Worm (Caenorhabditis elegans): ENCODE measurements around the gene K06H7.8.

The K06H7.8 gene

DNA sequence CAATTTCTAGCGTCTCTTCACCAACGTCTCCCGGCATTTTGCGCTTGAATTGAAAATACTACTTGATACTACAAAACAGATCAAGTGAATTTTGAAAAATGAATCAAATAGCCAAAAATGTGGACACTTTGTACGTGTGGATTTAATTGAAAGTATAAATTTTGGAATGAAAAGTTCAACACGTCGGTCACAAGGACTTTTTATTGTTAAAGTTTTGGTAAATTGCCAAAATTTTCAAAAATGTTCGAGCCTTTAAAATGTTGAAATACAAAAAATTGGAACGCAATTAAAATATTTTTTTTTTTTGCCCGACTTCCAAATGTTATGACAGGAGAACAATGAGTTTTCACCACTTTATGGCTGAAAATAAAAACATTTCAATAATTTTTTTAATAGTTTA, at the start of gene K06H7.8:
K06H7.8 (minus strand) TSS at position 101 of the 400 bp plus-strand sequence.
- no peak for TF ChIP-seq fax-1 (tag; optimal IDR thresholded peaks at IDR 0.05)

DNA sequence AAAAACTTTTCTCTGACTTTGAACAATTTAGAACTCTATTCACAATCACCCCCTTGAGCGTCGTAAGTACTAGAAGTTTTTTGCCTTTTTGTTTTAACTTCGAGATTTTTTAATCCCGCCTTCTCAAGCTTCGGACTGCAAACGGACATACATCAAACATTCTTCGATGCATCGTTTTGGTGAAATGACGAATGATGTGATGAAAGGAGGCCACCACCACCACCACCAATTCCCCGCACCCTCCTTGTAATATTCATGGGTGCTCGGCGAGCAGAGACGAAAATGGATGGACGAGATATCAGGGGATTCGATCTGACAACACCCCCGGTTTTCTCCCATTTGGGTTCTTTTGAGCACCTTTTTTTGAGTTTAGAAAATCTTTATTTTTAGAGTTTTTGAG, 48.0 kb upstream of the K06H7.8 start:
- TF ChIP-seq pax-1 (tag; optimal IDR thresholded peaks at IDR 0.05) (no peak), elt-2 (tag; optimal IDR thresholded peaks at IDR 0.05) (no peak), sdc-2 (tag; optimal IDR thresholded peaks at IDR 0.05) (no peak), ceh-6 (GFP tag; optimal IDR thresholded peaks at IDR 0.05) (no peak), pag-3 (tag; optimal IDR thresholded peaks at IDR 0.05; ENCODE audit: borderline replicate concordance) (no peak), zip-5 (tag; optimal IDR thresholded peaks at IDR 0.05) (no peak)

DNA sequence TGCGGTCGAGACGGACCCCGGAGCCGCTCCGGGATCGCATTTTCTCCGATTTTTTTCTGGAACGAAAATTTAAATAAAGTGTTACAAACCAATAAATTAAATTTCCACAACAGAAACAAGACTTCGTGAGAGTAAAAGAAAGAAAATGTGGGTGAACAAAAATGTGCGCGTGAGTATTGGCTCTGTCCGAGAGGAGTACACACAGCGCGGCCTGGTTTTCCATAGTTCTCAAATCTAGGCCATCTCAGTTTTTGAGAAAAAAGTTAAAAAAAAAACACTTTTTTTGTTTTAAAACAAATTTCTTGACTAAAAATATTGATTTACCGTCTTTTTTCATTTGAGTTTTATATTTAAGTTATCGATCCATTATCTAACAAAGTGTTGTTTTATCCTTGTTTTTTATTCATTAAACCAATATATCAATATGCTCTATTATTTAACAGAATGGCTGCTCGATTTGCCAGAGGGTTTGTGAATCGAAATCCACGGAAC, 46.6 kb upstream of the K06H7.8 start, which contains the start of the genes C14B9.8 and mrpl-18:
C14B9.8 (minus strand) TSS at position 56 of the 492 bp plus-strand sequence.
mrpl-18 (plus strand) TSS at position 442 of the 492 bp plus-strand sequence.
- TF ChIP-seq sdc-2 (tag; optimal IDR thresholded peaks at IDR 0.05), result peak; percentile 52
- TF ChIP-seq K09A11.1 (tag; optimal IDR thresholded peaks at IDR 0.05; ENCODE audit: insufficient read depth), result no peak
- TF ChIP-seq ceh-34 (tag; optimal IDR thresholded peaks at IDR 0.05), result no peak
- no peak for TF ChIP-seq odd-2 (tag; optimal IDR thresholded peaks at IDR 0.05)
- TF ChIP-seq fkh-6 (tag; optimal IDR thresholded peaks at IDR 0.05), result peak; percentile 64
- no peak for TF ChIP-seq pat-9 (tag; optimal IDR thresholded peaks at IDR 0.05)
- TF ChIP-seq eyg-1 (tag; optimal IDR thresholded peaks at IDR 0.05), result no peak
- TF ChIP-seq ceh-45 (GFP tag; IDR thresholded peaks at IDR 0.05), result no peak
- TF ChIP-seq ceh-48 (tag; optimal IDR thresholded peaks at IDR 0.05), result no peak
- TF ChIP-seq nhr-232 (tag; optimal IDR thresholded peaks at IDR 0.05), result no peak
- no peak for TF ChIP-seq sox-4 (tag; optimal IDR thresholded peaks at IDR 0.05)
- TF ChIP-seq tbx-7 (tag; optimal IDR thresholded peaks at IDR 0.05), result peak; percentile 98
- TF ChIP-seq hlh-13 (GFP tag; optimal IDR thresholded peaks at IDR 0.05), result no peak
- no peak for TF ChIP-seq gmeb-2 (tag; optimal IDR thresholded peaks at IDR 0.05)
- no peak for TF ChIP-seq unc-55 (GFP tag; optimal IDR thresholded peaks at IDR 0.05)
- peak; percentile 55 for TF ChIP-seq unc-42 (tag; optimal IDR thresholded peaks at IDR 0.05)
- no peak for TF ChIP-seq ttx-3 (tag; optimal IDR thresholded peaks at IDR 0.05)
- no peak for TF ChIP-seq nfya-1 (tag; optimal IDR thresholded peaks at IDR 0.05)
- TF ChIP-seq fax-1 (tag; optimal IDR thresholded peaks at IDR 0.05), result peak; percentile 74
- no peak for TF ChIP-seq fkh-10 (GFP tag; optimal IDR thresholded peaks at IDR 0.05)
- no peak for TF ChIP-seq pag-3 (tag; optimal IDR thresholded peaks at IDR 0.05; ENCODE audit: borderline replicate concordance)
- TF ChIP-seq ceh-24 (tag; optimal IDR thresholded peaks at IDR 0.05), result no peak
- no peak for TF ChIP-seq che-1 (tag; optimal IDR thresholded peaks at IDR 0.05)
- TF ChIP-seq pros-1 (tag; optimal IDR thresholded peaks at IDR 0.05), result no peak
- TF ChIP-seq pqm-1 (tag; optimal IDR thresholded peaks at IDR 0.05), result peak; percentile 4
- peak; percentile 83 for TF ChIP-seq ref-2 (tag; optimal IDR thresholded peaks at IDR 0.05)
- no peak for TF ChIP-seq unc-3 (GFP tag; conservative IDR thresholded peaks at IDR 0.05)
- TF ChIP-seq unc-3 (tag; optimal IDR thresholded peaks at IDR 0.05), result no peak
- TF ChIP-seq tbx-2 (tag; optimal IDR thresholded peaks at IDR 0.05), result peak; percentile 95
- TF ChIP-seq C38D4.7 (GFP tag; optimal IDR thresholded peaks at IDR 0.05), result no peak
- TF ChIP-seq npax-4 (tag; optimal IDR thresholded peaks at IDR 0.05), result no peak
- no peak for TF ChIP-seq Y22D7AL.16 (tag; optimal IDR thresholded peaks at IDR 0.05)
- TF ChIP-seq ceh-31 (tag; optimal IDR thresholded peaks at IDR 0.05), result peak; percentile 95
- peak; percentile 17 for TF ChIP-seq mec-3 (tag; optimal IDR thresholded peaks at IDR 0.05; ENCODE audit: borderline replicate concordance)
- TF ChIP-seq ama-1 (optimal IDR thresholded peaks at IDR 0.05), result no peak
- TF ChIP-seq ceh-22 (tag; optimal IDR thresholded peaks at IDR 0.05), result no peak
- TF ChIP-seq unc-86 (tag; optimal IDR thresholded peaks at IDR 0.05), result peak; percentile 29
- no peak for TF ChIP-seq pax-1 (tag; optimal IDR thresholded peaks at IDR 0.05)
- no peak for TF ChIP-seq hlh-6 (tag; optimal IDR thresholded peaks at IDR 0.05)
- peak; percentile 8 for TF ChIP-seq ceh-18 (tag; optimal IDR thresholded peaks at IDR 0.05)
- peak; percentile 88 for TF ChIP-seq zip-5 (tag; optimal IDR thresholded peaks at IDR 0.05)
- peak; percentile 84 for TF ChIP-seq ets-4 (tag; optimal IDR thresholded peaks at IDR 0.05)
- peak; percentile 52 for TF ChIP-seq F13H6.1 (tag; optimal IDR thresholded peaks at IDR 0.05)
- no peak for TF ChIP-seq elt-4 (tag; optimal IDR thresholded peaks at IDR 0.05)
- TF ChIP-seq ceh-30 (tag; optimal IDR thresholded peaks at IDR 0.05), result no peak
- TF ChIP-seq pha-4 (tag; optimal IDR thresholded peaks at IDR 0.05), result no peak
- TF ChIP-seq rnt-1 (tag; optimal IDR thresholded peaks at IDR 0.05), result peak; percentile 71
